Worm (Caenorhabditis elegans) whole organism, L2 larva: ENCODE data around the gene fbxb-88.

Source experiments
- mbf-1 ChIP-seq: sonication (generic microtip); optimal IDR thresholded peaks from 2 replicates; lab custom pipeline; 2017; ENCODE audit warnings: missing biosample characterization, missing genetic modification characterization
- unc-55 ChIP-seq: fragments of 150-350 bp; sonication (generic microtip); optimal IDR thresholded peaks from 3 replicates; lab custom pipeline; 2014; ENCODE audit warnings: missing biosample characterization, missing genetic modification reagents, missing genetic modification characterization

DNA sequence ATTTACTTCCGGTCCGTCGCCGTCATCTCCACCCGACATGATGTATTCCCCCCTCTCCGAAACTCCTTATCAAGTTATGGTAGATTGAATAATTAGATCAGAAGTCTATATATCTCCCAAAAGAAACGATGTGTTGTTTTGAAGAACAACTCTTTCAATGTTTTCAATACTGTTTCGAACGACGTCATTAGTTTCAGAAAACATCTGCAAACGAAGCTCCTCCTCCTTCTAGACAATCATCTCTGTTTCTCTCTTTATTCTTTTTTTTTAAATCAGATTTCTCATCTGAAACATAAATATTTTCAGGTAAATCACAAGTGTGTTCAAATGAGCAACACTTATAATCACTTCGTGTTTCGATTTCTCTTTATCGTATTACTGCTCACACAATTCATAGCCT lies 22.2 kb upstream of the fbxb-88 start, which contains the start of gene T23B7.3:
- no peak for TF ChIP-seq unc-55
- TF ChIP-seq mbf-1 (tag; lab: Kevin White, UChicago), result no peak
